Worm (Caenorhabditis elegans) whole organism, mixed stage, embryonic: ENCODE data around the gene hpo-38.

Experiments
- M03D4.4 ChIP-seq: sonication (generic microtip); optimal IDR thresholded peaks from 2 replicates; lab custom pipeline; 2017; ENCODE audit warnings: mild to moderate bottlenecking, missing genetic modification characterization, missing compliant biosample characterization
- bed-3 ChIP-seq: fragments of 200-800 bp; sonication (Bioruptor generic); optimal IDR thresholded peaks from 3 replicates; lab custom pipeline; 2018; ENCODE audit warnings: mild to moderate bottlenecking, missing genetic modification characterization, moderate library complexity, missing compliant biosample characterization
- blmp-1 ChIP-seq: fragments of 150-350 bp; optimal IDR thresholded peaks from 2 replicates; lab custom pipeline; 2014; ENCODE audit warnings: missing biosample characterization, missing genetic modification characterization
- ceh-39 ChIP-seq: fragments of 150-350 bp; optimal IDR thresholded peaks from 2 replicates; lab custom pipeline; 2014; ENCODE audit warnings: missing biosample characterization, missing genetic modification characterization
- ceh-43 ChIP-seq: fragments of 200-800 bp; sonication (Bioruptor generic); optimal IDR thresholded peaks from 2 replicates; lab custom pipeline; 2018; ENCODE audit warnings: mild to moderate bottlenecking, missing genetic modification characterization, moderate library complexity, missing compliant biosample characterization
- ceh-83 ChIP-seq: fragments of 200-800 bp; sonication (Bioruptor generic); optimal IDR thresholded peaks from 2 replicates; lab custom pipeline; 2018; ENCODE audit warnings: mild to moderate bottlenecking, missing genetic modification characterization, missing compliant biosample characterization
- cnd-1 ChIP-seq: fragments of 200-800 bp; sonication (Bioruptor generic); optimal IDR thresholded peaks from 2 replicates; lab custom pipeline; 2018; ENCODE audit warnings: mild to moderate bottlenecking, missing genetic modification characterization, missing compliant biosample characterization
- drap-1 ChIP-seq: fragments of 200-800 bp; sonication (Bioruptor generic); optimal IDR thresholded peaks from 3 replicates; lab custom pipeline; 2018; ENCODE audit warnings: mild to moderate bottlenecking, missing genetic modification characterization, missing compliant biosample characterization
- elt-1 ChIP-seq: sonication (generic microtip); optimal IDR thresholded peaks from 2 replicates; lab custom pipeline; 2017; ENCODE audit warnings: missing genetic modification characterization, mild to moderate bottlenecking, missing compliant biosample characterization, antibody characterized with exemption, moderate library complexity, borderline replicate concordance; ENCODE audit not compliant: insufficient read depth
- elt-3 ChIP-seq: fragments of 150-350 bp; optimal IDR thresholded peaks from 2 replicates; lab custom pipeline; 2014; ENCODE audit warnings: missing biosample characterization, missing genetic modification characterization
- flh-1 ChIP-seq: fragments of 200-800 bp; sonication (Bioruptor generic); optimal IDR thresholded peaks from 2 replicates; lab custom pipeline; 2018; ENCODE audit warnings: mild to moderate bottlenecking, missing genetic modification characterization, moderate library complexity, missing compliant biosample characterization
- ham-2 ChIP-seq: fragments of 200-800 bp; sonication (Bioruptor generic); optimal IDR thresholded peaks from 2 replicates; lab custom pipeline; 2018; ENCODE audit warnings: mild to moderate bottlenecking, missing genetic modification characterization, missing compliant biosample characterization
- hlh-1 ChIP-seq: fragments of 150-350 bp; optimal IDR thresholded peaks from 2 replicates; lab custom pipeline; 2014; ENCODE audit warnings: missing biosample characterization, missing genetic modification reagents, missing genetic modification characterization
- lin-13 ChIP-seq: fragments of 150-350 bp; optimal IDR thresholded peaks from 2 replicates; lab custom pipeline; 2014; ENCODE audit warnings: missing biosample characterization, missing genetic modification characterization
- lin-32 ChIP-seq: fragments of 200-800 bp; sonication (Bioruptor generic); optimal IDR thresholded peaks from 2 replicates; lab custom pipeline; 2018; ENCODE audit warnings: mild to moderate bottlenecking, missing genetic modification characterization, missing compliant biosample characterization
- lsy-2 ChIP-seq: fragments of 150-350 bp; optimal IDR thresholded peaks from 2 replicates; lab custom pipeline; 2014; ENCODE audit warnings: missing biosample characterization, missing genetic modification characterization
- mab-5 ChIP-seq: fragments of 150-350 bp; optimal IDR thresholded peaks from 2 replicates; lab custom pipeline; 2014; ENCODE audit warnings: missing biosample characterization, missing genetic modification characterization
- nhr-237 ChIP-seq: fragments of 150-350 bp; optimal IDR thresholded peaks from 2 replicates; lab custom pipeline; 2014; ENCODE audit warnings: missing biosample characterization, missing genetic modification characterization
- nhr-28 ChIP-seq: fragments of 150-350 bp; optimal IDR thresholded peaks from 2 replicates; lab custom pipeline; 2014; ENCODE audit warnings: missing biosample characterization, missing genetic modification characterization
- nhr-76 ChIP-seq: sonication (generic microtip); optimal IDR thresholded peaks from 2 replicates; lab custom pipeline; 2017; ENCODE audit warnings: missing biosample characterization, missing genetic modification characterization
- pha-4 ChIP-seq: fragments of 150-350 bp; optimal IDR thresholded peaks from 2 replicates; lab custom pipeline; 2018; ENCODE audit warnings: missing biosample characterization, missing genetic modification reagents, missing genetic modification characterization
- snpc-4 ChIP-seq: fragments of 150-350 bp; optimal IDR thresholded peaks from 2 replicates; lab custom pipeline; 2014; ENCODE audit warnings: missing biosample characterization, missing genetic modification characterization
- sptf-1 ChIP-seq: sonication (generic microtip); optimal IDR thresholded peaks from 2 replicates; lab custom pipeline; 2017; ENCODE audit warnings: mild to moderate bottlenecking, missing genetic modification characterization, moderate library complexity, missing compliant biosample characterization
- tbx-8 ChIP-seq: fragments of 200-800 bp; sonication (Bioruptor generic); optimal IDR thresholded peaks from 2 replicates; lab custom pipeline; 2018; ENCODE audit warnings: mild to moderate bottlenecking, missing genetic modification characterization, moderate library complexity, missing compliant biosample characterization
- unc-120 ChIP-seq: sonication (generic microtip); optimal IDR thresholded peaks from 2 replicates; lab custom pipeline; 2017; ENCODE audit warnings: missing genetic modification characterization, missing compliant biosample characterization; ENCODE audit not compliant: poor library complexity, severe bottlenecking
- unc-39 ChIP-seq: fragments of 150-350 bp; optimal IDR thresholded peaks from 2 replicates; lab custom pipeline; 2014; ENCODE audit warnings: missing biosample characterization, missing genetic modification characterization
- unc-62 ChIP-seq: fragments of 150-350 bp; optimal IDR thresholded peaks from 2 replicates; lab custom pipeline; 2014; ENCODE audit warnings: missing biosample characterization, missing genetic modification reagents, missing genetic modification characterization
- zip-8 ChIP-seq: fragments of 150-350 bp; optimal IDR thresholded peaks from 2 replicates; lab custom pipeline; 2014; ENCODE audit warnings: missing biosample characterization, missing genetic modification characterization
- ztf-11 ChIP-seq: fragments of 150-350 bp; optimal IDR thresholded peaks from 2 replicates; lab custom pipeline; 2014; ENCODE audit warnings: missing biosample characterization, missing genetic modification characterization

hpo-38 gene

DNA sequence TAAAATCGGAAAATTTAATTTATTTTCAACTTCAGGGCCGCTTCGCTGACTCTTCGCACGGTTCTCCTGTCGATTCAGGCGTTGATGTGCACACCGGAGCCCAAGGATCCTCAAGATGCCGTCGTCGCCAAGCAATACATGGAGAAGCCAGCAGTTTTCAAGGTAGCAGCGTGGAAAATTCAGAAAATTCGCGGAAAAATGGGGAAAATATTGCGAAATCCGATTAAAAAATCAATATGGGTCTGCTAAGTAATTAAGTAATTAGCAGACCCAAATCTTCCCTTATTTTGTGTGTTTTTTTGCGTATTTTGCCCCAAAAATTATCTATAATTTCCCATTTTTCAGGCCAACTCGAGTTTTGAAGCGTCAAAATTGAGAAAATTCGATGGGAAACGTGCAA is 40.9 kb upstream of the hpo-38 start:
- TF ChIP-seq blmp-1 (tag; lab: Kevin White, UChicago) (no peak), lin-32 (GFP tag; lab: Kevin White, UChicago) (no peak), ztf-11 (tag; lab: Kevin White, UChicago) (no peak), ceh-83 (GFP tag; lab: Kevin White, UChicago) (no peak), cnd-1 (no peak), pha-4 (tag; lab: Kevin White, UChicago) (no peak)
- TF ChIP-seq, all 35 proteins: peak for 0

DNA sequence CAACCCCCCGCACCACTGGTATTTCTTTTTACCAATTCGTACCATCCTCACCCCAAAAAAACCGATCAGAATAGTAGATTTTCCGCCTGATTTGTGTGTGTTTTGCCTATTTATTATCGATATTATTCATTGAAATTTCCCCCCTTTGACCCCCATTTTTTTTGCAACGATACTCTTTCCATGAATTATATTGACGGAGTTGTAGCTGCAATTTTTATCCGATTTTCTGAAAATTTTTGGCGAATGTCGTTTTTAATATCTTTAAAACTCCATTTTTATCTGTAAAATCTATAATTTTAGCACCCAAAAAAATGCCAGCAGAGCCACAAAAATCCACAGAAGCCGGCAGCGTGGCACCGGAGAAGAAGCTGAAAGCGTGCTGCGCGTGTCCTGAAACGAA is 39.5 kb upstream of the hpo-38 start, which contains the start of gene cox-17:
Gene cox-17 (plus strand): TSS at position 301 of the 400 bp plus-strand sequence.
- TF ChIP-seq unc-39 (tag; lab: Kevin White, UChicago) (no peak), lin-32 (GFP tag; lab: Kevin White, UChicago) (no peak), lin-13 (tag; lab: Kevin White, UChicago) (no peak), lsy-2 (tag; lab: Kevin White, UChicago) (no peak), drap-1 (GFP tag; lab: Kevin White, UChicago) (no peak), tbx-8 (GFP tag; lab: Kevin White, UChicago) (no peak), ceh-39 (tag; lab: Kevin White, UChicago) (no peak), unc-120 (tag; lab: Kevin White, UChicago) (no peak), cnd-1 (no peak), zip-8 (tag; lab: Kevin White, UChicago) (no peak), ztf-11 (tag; lab: Kevin White, UChicago) (no peak), unc-62 (GFP tag; lab: Kevin White, UChicago) (no peak), flh-1 (GFP tag; lab: Kevin White, UChicago) (no peak)

DNA sequence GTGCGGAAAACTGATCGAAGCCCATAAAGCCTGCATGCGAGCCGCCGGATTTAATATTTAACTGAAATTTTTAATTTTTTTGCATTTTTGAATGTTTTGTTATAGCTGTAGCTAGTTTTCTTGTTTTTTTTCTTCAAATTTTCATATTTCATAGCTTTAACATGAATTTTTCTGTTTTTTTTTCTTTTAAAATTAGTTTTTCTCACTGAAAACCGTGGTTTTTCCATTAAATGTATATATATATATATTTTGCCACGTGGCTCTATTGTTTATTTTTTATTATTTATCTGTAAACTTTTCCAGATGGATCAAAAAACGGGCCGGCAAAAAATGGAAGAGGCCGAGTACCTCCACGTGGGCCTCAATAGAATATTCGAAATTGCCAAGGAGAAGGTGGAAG is 38.4 kb upstream of the hpo-38 start, which contains the start of gene sec-20:
Gene sec-20 (plus strand): TSS at position 301 of the 400 bp plus-strand sequence.
- TF ChIP-seq lin-32 (GFP tag; lab: Kevin White, UChicago) (no peak), unc-39 (tag; lab: Kevin White, UChicago) (no peak), ceh-39 (tag; lab: Kevin White, UChicago) (no peak), snpc-4 (tag; lab: Kevin White, UChicago) (no peak), nhr-76 (no peak), cnd-1 (no peak), ceh-43 (no peak), nhr-237 (tag; lab: Kevin White, UChicago) (no peak), nhr-28 (no peak), ceh-83 (GFP tag; lab: Kevin White, UChicago) (no peak), drap-1 (GFP tag; lab: Kevin White, UChicago) (no peak), flh-1 (GFP tag; lab: Kevin White, UChicago) (no peak), elt-3 (no peak), hlh-1 (no peak), ztf-11 (tag; lab: Kevin White, UChicago) (no peak), zip-8 (tag; lab: Kevin White, UChicago) (no peak), pha-4 (tag; lab: Kevin White, UChicago) (no peak)

DNA sequence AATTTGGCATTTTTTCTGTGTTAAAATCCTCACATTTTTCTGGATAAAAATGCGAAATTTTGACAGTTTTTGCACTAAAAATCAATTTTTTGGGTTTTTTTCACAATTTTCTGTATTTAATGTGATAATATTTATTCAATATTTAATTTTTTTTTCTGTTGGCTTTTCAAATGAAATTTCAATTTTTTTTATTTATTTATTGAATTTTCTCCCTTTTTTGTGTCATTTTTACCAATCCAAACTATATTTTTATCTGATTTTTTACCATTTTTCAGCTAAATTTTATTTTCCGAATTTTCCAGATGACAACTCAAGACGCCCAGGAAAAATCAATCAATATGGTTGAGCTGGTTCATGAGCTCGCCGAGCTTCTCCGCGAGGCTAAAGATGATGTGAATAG is 36.1 kb upstream of the hpo-38 start, which contains the start of gene F40G9.17:
Gene F40G9.17 (plus strand): TSS at position 301 of the 400 bp plus-strand sequence.
- TF ChIP-seq bed-3 (GFP tag; lab: Kevin White, UChicago), result no peak
- TF ChIP-seq mab-5 (tag; lab: Kevin White, UChicago), result no peak

DNA sequence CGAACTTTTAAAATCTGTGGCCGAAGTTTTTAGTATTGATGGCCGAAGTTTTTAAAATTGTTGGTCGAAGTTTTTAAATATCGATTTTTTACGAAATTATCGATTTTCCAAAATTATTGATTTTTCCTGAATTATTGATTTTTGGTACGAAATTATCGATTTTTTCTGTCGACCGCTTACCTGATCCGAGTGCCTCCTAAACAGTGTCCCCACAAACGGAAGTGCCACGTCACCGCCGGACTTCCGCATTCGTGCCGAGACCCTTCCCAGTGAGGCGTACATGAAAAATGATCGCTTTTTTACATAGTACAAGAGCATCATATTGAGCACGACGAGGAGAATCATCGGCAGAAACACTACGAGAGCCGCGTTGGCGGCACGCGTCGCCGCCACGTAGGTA is 26.3 kb upstream of the hpo-38 start:
- TF ChIP-seq pha-4 (tag; lab: Kevin White, UChicago) (no peak), sptf-1 (tag; lab: Kevin White, UChicago) (no peak), elt-1 (tag; lab: Kevin White, UChicago) (no peak), drap-1 (GFP tag; lab: Kevin White, UChicago) (no peak), lin-13 (tag; lab: Kevin White, UChicago) (no peak), tbx-8 (GFP tag; lab: Kevin White, UChicago) (no peak), ham-2 (GFP tag; lab: Kevin White, UChicago) (no peak), M03D4.4 (tag; lab: Kevin White, UChicago) (no peak), nhr-28 (no peak), unc-120 (tag; lab: Kevin White, UChicago) (no peak), mab-5 (tag; lab: Kevin White, UChicago) (no peak), ceh-39 (tag; lab: Kevin White, UChicago) (no peak), zip-8 (tag; lab: Kevin White, UChicago) (no peak), unc-62 (GFP tag; lab: Kevin White, UChicago) (no peak), blmp-1 (tag; lab: Kevin White, UChicago) (no peak), ceh-43 (no peak), lin-32 (GFP tag; lab: Kevin White, UChicago) (no peak)
- TF ChIP-seq, all 35 proteins: peak for 0
